Worm (Caenorhabditis elegans) whole organism, young adult: ENCODE data around the gene C17E7.9.
A peak's percentile ranks its signal among the peaks of the same experiment; 100 is the strongest.

Source experiments
- B0035.1 ChIP-seq: sonication (generic microtip); optimal IDR thresholded peaks from 2 replicates; lab custom pipeline; 2016; ENCODE audit warnings: missing genetic modification characterization, mild to moderate bottlenecking, missing compliant biosample characterization, missing genotype, missing genetic modification reagents
- C06A6.2 ChIP-seq: fragments of 200-800 bp; sonication (Bioruptor generic); conservative IDR thresholded peaks from 2 replicates; pipeline ENCODE4 v1.3.6; 2022; ENCODE audit warnings: missing genetic modification characterization, missing compliant biosample characterization
- C17E4.6 ChIP-seq: fragments of 200-800 bp; sonication (Bioruptor generic); IDR thresholded peaks from 2 replicates; pipeline ENCODE4 v1.3.6; 2022; ENCODE audit warnings: missing genetic modification reagents, missing genetic modification characterization, missing compliant biosample characterization
- D2030.7 ChIP-seq: fragments of 200-800 bp; sonication (Bioruptor generic); IDR thresholded peaks from 2 replicates; pipeline ENCODE4 v1.3.6; 2022; ENCODE audit warnings: missing genetic modification reagents, missing genetic modification characterization, missing compliant biosample characterization
- F10E7.11 ChIP-seq: sonication (generic microtip); optimal IDR thresholded peaks from 2 replicates; lab custom pipeline; 2017; ENCODE audit warnings: mild to moderate bottlenecking, missing genetic modification characterization, moderate library complexity, missing compliant biosample characterization
- F49E8.2 ChIP-seq: sonication (generic microtip); optimal IDR thresholded peaks from 3 replicates; lab custom pipeline; 2017; ENCODE audit warnings: missing genetic modification characterization, mild to moderate bottlenecking, missing compliant biosample characterization, antibody characterized with exemption, moderate library complexity; ENCODE audit not compliant: insufficient read depth
- F57C9.4 ChIP-seq: sonication (generic microtip); optimal IDR thresholded peaks from 2 replicates; lab custom pipeline; 2017; ENCODE audit warnings: mild to moderate bottlenecking, missing genetic modification characterization, missing compliant biosample characterization
- K12H6.12 ChIP-seq: fragments of 200-800 bp; sonication (Bioruptor generic); optimal IDR thresholded peaks from 2 replicates; lab custom pipeline; 2018; ENCODE audit warnings: mild to moderate bottlenecking, missing genetic modification characterization, missing compliant biosample characterization
- Y53G8AR.9 ChIP-seq: fragments of 200-800 bp; sonication (Bioruptor generic); conservative IDR thresholded peaks from 2 replicates; pipeline ENCODE4 v1.3.6; 2022; ENCODE audit warnings: missing genetic modification reagents, missing genetic modification characterization, missing compliant biosample characterization
- Y79H2A.3 ChIP-seq: fragments of 200-800 bp; sonication (Bioruptor generic); conservative IDR thresholded peaks from 2 replicates; pipeline ENCODE4 v1.3.6; 2022; ENCODE audit warnings: missing genetic modification reagents, missing genetic modification characterization, missing compliant biosample characterization
- ZK185.1 ChIP-seq: sonication (generic microtip); optimal IDR thresholded peaks from 2 replicates; lab custom pipeline; 2016; ENCODE audit warnings: mild to moderate bottlenecking, missing genetic modification characterization, missing compliant biosample characterization; ENCODE audit not compliant: poor library complexity, severe bottlenecking
- akir-1 ChIP-seq: fragments of 200-800 bp; sonication (Bioruptor generic); optimal IDR thresholded peaks from 2 replicates; lab custom pipeline; 2018; ENCODE audit warnings: mild to moderate bottlenecking, missing genetic modification characterization, moderate library complexity, missing compliant biosample characterization
- aptf-3 ChIP-seq: fragments of 200-800 bp; sonication (Bioruptor generic); IDR thresholded peaks from 2 replicates; pipeline ENCODE4 v1.3.6; 2022; ENCODE audit warnings: missing genetic modification characterization, missing compliant biosample characterization
- bed-2 ChIP-seq: fragments of 200-800 bp; sonication (Bioruptor generic); IDR thresholded peaks from 2 replicates; pipeline ENCODE4 v1.3.6; 2022; ENCODE audit warnings: missing genetic modification reagents, missing genetic modification characterization, missing compliant biosample characterization
- cebp-1 ChIP-seq, 2 experiments: fragments of 200-800 bp in 1 of 2; sonication (Bioruptor generic) in 1 of 2; sonication (generic microtip) in 1 of 2; IDR thresholded peaks in 1 of 2; optimal IDR thresholded peaks in 1 of 2; 2 replicates each; pipeline versions ENCODE4 v1.3.6 to Lab custom; 2017 to 2022; ENCODE audit warnings: missing compliant biosample characterization in 2 of 2, missing genetic modification characterization in 2 of 2, mild to moderate bottlenecking in 1 of 2, missing genetic modification reagents in 1 of 2, moderate library complexity in 1 of 2
- cebp-2 ChIP-seq: fragments of 200-800 bp; sonication (Bioruptor generic); IDR thresholded peaks from 2 replicates; pipeline ENCODE4 v1.3.6; 2022; ENCODE audit warnings: missing genetic modification characterization, missing compliant biosample characterization
- ceh-91 ChIP-seq: fragments of 200-800 bp; sonication (Bioruptor generic); IDR thresholded peaks from 2 replicates; pipeline ENCODE4 v1.3.6; 2022; ENCODE audit warnings: missing genetic modification reagents, missing genetic modification characterization, missing compliant biosample characterization
- dox-1 ChIP-seq: fragments of 200-800 bp; sonication (Bioruptor generic); IDR thresholded peaks from 2 replicates; pipeline ENCODE4 v1.3.6; 2022; ENCODE audit warnings: missing genetic modification reagents, missing genetic modification characterization, missing compliant biosample characterization
- dpl-1 ChIP-seq: fragments of 150-350 bp; optimal IDR thresholded peaks from 2 replicates; lab custom pipeline; 2014; ENCODE audit warnings: missing biosample characterization, missing genetic modification reagents, missing genetic modification characterization
- efl-1 ChIP-seq: fragments of 150-350 bp; optimal IDR thresholded peaks from 2 replicates; lab custom pipeline; 2014; ENCODE audit warnings: missing biosample characterization, missing genetic modification reagents, missing genetic modification characterization
- egrh-3 ChIP-seq: fragments of 200-800 bp; sonication (Bioruptor generic); IDR thresholded peaks from 2 replicates; pipeline ENCODE4 v1.3.6; 2022; ENCODE audit warnings: missing genetic modification reagents, missing genetic modification characterization, missing compliant biosample characterization
- gei-17 ChIP-seq: fragments of 200-800 bp; sonication (Bioruptor generic); optimal IDR thresholded peaks from 2 replicates; lab custom pipeline; 2018; ENCODE audit warnings: mild to moderate bottlenecking, missing genetic modification characterization, missing compliant biosample characterization
- hmg-1.2 ChIP-seq: fragments of 200-800 bp; sonication (Bioruptor generic); IDR thresholded peaks from 2 replicates; pipeline ENCODE4 v1.3.6; 2022; ENCODE audit warnings: missing genetic modification reagents, missing genetic modification characterization, missing compliant biosample characterization
- lag-1 ChIP-seq: fragments of 200-800 bp; sonication (Bioruptor generic); IDR thresholded peaks from 2 replicates; pipeline ENCODE4 v1.3.6; 2022; ENCODE audit warnings: missing genetic modification reagents, missing genetic modification characterization, missing compliant biosample characterization
- let-526 ChIP-seq: fragments of 200-800 bp; sonication (Bioruptor generic); IDR thresholded peaks from 2 replicates; pipeline ENCODE4 v1.3.6; 2022; ENCODE audit warnings: missing genetic modification reagents, missing genetic modification characterization, missing compliant biosample characterization
- lsl-1 ChIP-seq: fragments of 200-800 bp; sonication (Bioruptor generic); optimal IDR thresholded peaks from 2 replicates; lab custom pipeline; 2018; ENCODE audit warnings: mild to moderate bottlenecking, missing genetic modification characterization, moderate library complexity, missing compliant biosample characterization
- madf-6 ChIP-seq: fragments of 200-800 bp; sonication (Bioruptor generic); IDR thresholded peaks from 2 replicates; pipeline ENCODE4 v1.3.6; 2022; ENCODE audit warnings: missing genetic modification reagents, missing genetic modification characterization, missing compliant biosample characterization
- madf-8 ChIP-seq: fragments of 200-800 bp; sonication (Bioruptor generic); conservative IDR thresholded peaks from 2 replicates; pipeline ENCODE4 v1.3.6; 2022; ENCODE audit warnings: missing genetic modification reagents, missing genetic modification characterization, missing compliant biosample characterization
- mel-28 ChIP-seq: sonication (generic microtip); optimal IDR thresholded peaks from 2 replicates; lab custom pipeline; 2016; ENCODE audit warnings: borderline replicate concordance, mild to moderate bottlenecking, missing genetic modification characterization, missing compliant biosample characterization
- nhr-179 ChIP-seq: sonication (generic microtip); optimal IDR thresholded peaks from 2 replicates; lab custom pipeline; 2016; ENCODE audit warnings: mild to moderate bottlenecking, missing genetic modification characterization, missing compliant biosample characterization
- nhr-80 ChIP-seq: sonication (generic microtip); optimal IDR thresholded peaks from 2 replicates; lab custom pipeline; 2016; ENCODE audit warnings: missing genetic modification characterization, missing compliant biosample characterization
- snpc-1.3 ChIP-seq: sonication (generic microtip); optimal IDR thresholded peaks from 2 replicates; lab custom pipeline; 2017; ENCODE audit warnings: missing genetic modification characterization, mild to moderate bottlenecking, missing compliant biosample characterization, antibody characterized with exemption, moderate library complexity, missing genotype, missing genetic modification reagents; ENCODE audit not compliant: insufficient read depth
- snpc-3.4 ChIP-seq: sonication (generic microtip); optimal IDR thresholded peaks from 2 replicates; lab custom pipeline; 2017; ENCODE audit warnings: missing genetic modification characterization, mild to moderate bottlenecking, missing compliant biosample characterization, antibody characterized with exemption, moderate library complexity, missing genotype, missing genetic modification reagents
- somi-1 ChIP-seq: fragments of 200-800 bp; sonication (Bioruptor generic); optimal IDR thresholded peaks from 2 replicates; lab custom pipeline; 2018; ENCODE audit warnings: mild to moderate bottlenecking, missing genetic modification characterization, missing compliant biosample characterization
- tlf-1 ChIP-seq: fragments of 200-800 bp; sonication (Bioruptor generic); optimal IDR thresholded peaks from 2 replicates; lab custom pipeline; 2018; ENCODE audit warnings: mild to moderate bottlenecking, missing genetic modification characterization, missing compliant biosample characterization
- xnd-1 ChIP-seq: sonication (generic microtip); optimal IDR thresholded peaks from 2 replicates; lab custom pipeline; 2016; ENCODE audit warnings: missing genotype, missing genetic modification reagents, missing genetic modification characterization, missing compliant biosample characterization
- zfh-2 ChIP-seq: fragments of 200-800 bp; sonication (Bioruptor generic); conservative IDR thresholded peaks from 2 replicates; pipeline ENCODE4 v1.3.6; 2022; ENCODE audit warnings: missing genetic modification reagents, missing genetic modification characterization, missing compliant biosample characterization
- ztf-6 ChIP-seq: fragments of 200-800 bp; sonication (Bioruptor generic); IDR thresholded peaks from 2 replicates; pipeline ENCODE4 v1.3.6; 2022; ENCODE audit warnings: missing genetic modification reagents, missing genetic modification characterization, missing compliant biosample characterization

Gene C17E7.9

ce11 chrV:3892361-3892904 lies 1.8 kb upstream of the C17E7.9 start, which contains the start of gene C17E7.4:
Gene C17E7.4 (plus strand): TSS chrV:3892854.
- TF ChIP-seq lsl-1 = peak; percentile 9
- no peak for TF ChIP-seq nhr-80
- no peak for TF ChIP-seq lag-1 (GFP tag; lab: Robert Waterston, UW)
- peak; percentile 72 for TF ChIP-seq madf-8 (GFP tag; lab: Robert Waterston, UW)
- TF ChIP-seq snpc-3.4 = peak; percentile 16
- TF ChIP-seq madf-6 (GFP tag; lab: Robert Waterston, UW) = peak; percentile 88
- no peak for TF ChIP-seq let-526 (GFP tag; lab: Robert Waterston, UW)
- TF ChIP-seq D2030.7 (GFP tag; lab: Robert Waterston, UW) = peak; percentile 47; the same call in 1 of the 2 replicates
- no peak for TF ChIP-seq ztf-6 (GFP tag; lab: Robert Waterston, UW)
- TF ChIP-seq akir-1 (GFP tag; lab: Kevin White, UChicago) = no peak
- peak; percentile 62; the same call in 1 of the 2 replicates for TF ChIP-seq dox-1
- TF ChIP-seq hmg-1.2 (GFP tag; lab: Robert Waterston, UW) = peak; percentile 54; the same call in 1 of the 2 replicates
- TF ChIP-seq F57C9.4 = no peak
- TF ChIP-seq efl-1 (GFP tag; lab: Kevin White, UChicago) = peak; percentile 89
- TF ChIP-seq dpl-1 (GFP tag; lab: Kevin White, UChicago) = peak; percentile 69
- TF ChIP-seq nhr-179 (tag; lab: Kevin White, UChicago) = no peak
- no peak for TF ChIP-seq somi-1 (GFP tag; lab: Kevin White, UChicago)
- peak; percentile 48 for TF ChIP-seq xnd-1
- no peak for TF ChIP-seq cebp-2 (GFP tag; lab: Robert Waterston, UW)
- TF ChIP-seq egrh-3 (GFP tag; lab: Robert Waterston, UW) = peak; percentile 70
- no peak for TF ChIP-seq K12H6.12 (tag; lab: Kevin White, UChicago)
- TF ChIP-seq ceh-91 (GFP tag; lab: Robert Waterston, UW) = peak; percentile 44; the same call in 1 of the 2 replicates
- no peak for TF ChIP-seq mel-28 (tag; lab: Kevin White, UChicago)

- no peak for TF ChIP-seq F49E8.2
- no peak for TF ChIP-seq B0035.1 (tag; lab: Kevin White, UChicago)
- no peak for TF ChIP-seq aptf-3
- no peak for TF ChIP-seq zfh-2 (GFP tag; lab: Robert Waterston, UW)
- no peak for TF ChIP-seq F10E7.11 (tag; lab: Kevin White, UChicago)
- TF ChIP-seq cebp-1 (GFP tag; IDR thresholded peaks at IDR 0.05; lab: Robert Waterston, UW) = no peak
- TF ChIP-seq cebp-1 (tag; optimal IDR thresholded peaks at IDR 0.05; lab: Kevin White, UChicago) = no peak
- no peak for TF ChIP-seq xnd-1
- no peak for TF ChIP-seq gei-17 (GFP tag; lab: Kevin White, UChicago)
- no peak for TF ChIP-seq tlf-1 (GFP tag; lab: Kevin White, UChicago)
- TF ChIP-seq Y53G8AR.9 (GFP tag; lab: Robert Waterston, UW) = no peak
- TF ChIP-seq dpl-1 (GFP tag; lab: Kevin White, UChicago) = no peak
- TF ChIP-seq madf-8 (GFP tag; lab: Robert Waterston, UW) = no peak
- no peak for TF ChIP-seq Y79H2A.3 (GFP tag; lab: Robert Waterston, UW)
- no peak for TF ChIP-seq lag-1 (GFP tag; lab: Robert Waterston, UW)
- TF ChIP-seq bed-2 (GFP tag; lab: Robert Waterston, UW) = no peak
- TF ChIP-seq nhr-179 (tag; lab: Kevin White, UChicago) = no peak
- no peak for TF ChIP-seq C06A6.2
- TF ChIP-seq C17E4.6 (GFP tag; lab: Robert Waterston, UW) = no peak
- no peak for TF ChIP-seq snpc-1.3 (tag; lab: Kevin White, UChicago)
- no peak for TF ChIP-seq ZK185.1 (tag; lab: Kevin White, UChicago)
These were observed 1.3 kb upstream of the C17E7.9 start, which contains the start of gene C17E7.12 for ce11 chrV:3891919-3892318. Gene C17E7.12 (minus strand): TSS chrV:3892019.
